Fruit fly (Drosophila melanogaster): ENCODE results near the gene sn.

Gene sn

DNA sequence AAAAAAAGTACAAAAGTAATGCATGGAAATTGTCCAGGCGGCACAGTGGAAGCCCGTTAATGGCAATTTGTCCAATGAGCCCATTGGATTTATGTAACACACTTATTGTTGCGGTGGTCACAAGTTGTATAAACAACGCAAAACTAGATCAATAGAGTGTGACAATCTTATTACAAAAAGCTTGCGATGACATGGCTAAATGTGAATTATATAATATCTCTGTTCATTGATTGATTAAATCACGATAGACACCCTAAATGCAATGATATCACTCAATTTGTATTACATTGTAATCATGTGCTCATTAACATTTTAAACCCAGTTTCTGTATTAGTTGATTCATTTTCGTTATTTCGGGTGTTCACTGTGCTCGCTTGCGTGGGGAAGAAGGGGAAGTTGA, 14.2 kb downstream of the sn start (continued):
- no peak for TF ChIP-seq NC2β (GFP tag; optimal IDR thresholded peaks at IDR 0.05)
- TF ChIP-seq CG12942 (GFP tag; optimal IDR thresholded peaks at IDR 0.05) = no peak
- peak; percentile 36 for TF ChIP-seq CG2678 (tag; optimal IDR thresholded peaks at IDR 0.05)
- TF ChIP-seq CG4328 (GFP tag; optimal IDR thresholded peaks at IDR 0.05) = no peak
- no peak for TF ChIP-seq dpn (GFP tag; optimal IDR thresholded peaks at IDR 0.05)
- peak; percentile 10 for TF ChIP-seq CG10267 (tag; optimal IDR thresholded peaks at IDR 0.05)
- no peak for TF ChIP-seq CG7963 (GFP tag; IDR thresholded peaks at IDR 0.05; ENCODE audit: partially characterized antibody)
- TF ChIP-seq Atf-2 (GFP tag; optimal IDR thresholded peaks at IDR 0.05) = no peak
- TF ChIP-seq CG11504 (tag; optimal IDR thresholded peaks at IDR 0.05) = peak; percentile 46
- no peak for TF ChIP-seq toy (GFP tag; IDR thresholded peaks at IDR 0.05)
- TF ChIP-seq Ets97D (GFP tag; optimal IDR thresholded peaks at IDR 0.05) = no peak
- TF ChIP-seq eve (GFP tag; optimal IDR thresholded peaks at IDR 0.05) = peak in 1 of 2 experiments; percentile 70
- TF ChIP-seq CG42726 (GFP tag; IDR thresholded peaks at IDR 0.05; ENCODE audit: partially characterized antibody) = no peak
- peak; percentile 5 for TF ChIP-seq CG17829 (tag; optimal IDR thresholded peaks at IDR 0.05)
- TF ChIP-seq Nf-YA (GFP tag; IDR thresholded peaks at IDR 0.05) = no peak
- TF ChIP-seq CG16815 (GFP tag; optimal IDR thresholded peaks at IDR 0.05) = no peak
- peak; percentile 30 for TF ChIP-seq nmo (GFP tag; optimal IDR thresholded peaks at IDR 0.05)
- TF ChIP-seq Dref (GFP tag; IDR thresholded peaks at IDR 0.05) = no peak
- TF ChIP-seq mld (GFP tag; IDR thresholded peaks at IDR 0.05; ENCODE audit: partially characterized antibody) = no peak
- TF ChIP-seq sens (GFP tag) = peak; percentile 84
- no peak for TF ChIP-seq CG1647 (GFP tag; optimal IDR thresholded peaks at IDR 0.05)
- no peak for TF ChIP-seq Ravus (GFP tag; IDR thresholded peaks at IDR 0.05)
- TF ChIP-seq CG30431 (GFP tag; optimal IDR thresholded peaks at IDR 0.05) = no peak
- no peak for TF ChIP-seq ase (GFP tag; IDR thresholded peaks at IDR 0.05)
- TF ChIP-seq jumu (GFP tag; optimal IDR thresholded peaks at IDR 0.05) = no peak
- no peak for TF ChIP-seq CG33557 (GFP tag; optimal IDR thresholded peaks at IDR 0.05)
- TF ChIP-seq run (tag; optimal IDR thresholded peaks at IDR 0.05) = no peak
- no peak for TF ChIP-seq B-H1 (GFP tag; IDR thresholded peaks at IDR 0.05)
- no peak for TF ChIP-seq CG15269 (tag; optimal IDR thresholded peaks at IDR 0.05)
- peak; percentile 40 for TF ChIP-seq dmrt11E (tag; optimal IDR thresholded peaks at IDR 0.05)
- no peak for TF ChIP-seq Abd-B (GFP tag; optimal IDR thresholded peaks at IDR 0.05)
- no peak for TF ChIP-seq CG18476 (GFP tag; optimal IDR thresholded peaks at IDR 0.05)
- no peak for TF ChIP-seq chinmo (GFP tag; IDR thresholded peaks at IDR 0.05; ENCODE audit: partially characterized antibody)
- no peak for TF ChIP-seq pum (GFP tag; optimal IDR thresholded peaks at IDR 0.05)
- TF ChIP-seq az2 (GFP tag; optimal IDR thresholded peaks at IDR 0.05) = peak; percentile 8
- TF ChIP-seq trh (GFP tag; optimal IDR thresholded peaks at IDR 0.05) = no peak
- no peak for TF ChIP-seq sim (GFP tag; IDR thresholded peaks at IDR 0.05)
- TF ChIP-seq Fer2 (tag; optimal IDR thresholded peaks at IDR 0.05) = no peak
- TF ChIP-seq lab (GFP tag; optimal IDR thresholded peaks at IDR 0.05) = no peak
- no peak for TF ChIP-seq peb (GFP tag; IDR thresholded peaks at IDR 0.05)
- TF ChIP-seq lola (GFP tag; optimal IDR thresholded peaks at IDR 0.05) = peak in 1 of 3 experiments; percentile 56
- TF ChIP-seq CG2116 (GFP tag; optimal IDR thresholded peaks at IDR 0.05) = no peak
- no peak for TF ChIP-seq ro (GFP tag; IDR thresholded peaks at IDR 0.05)
- no peak for TF ChIP-seq CG17568 (GFP tag; optimal IDR thresholded peaks at IDR 0.05)
- TF ChIP-seq Hr51 (GFP tag; optimal IDR thresholded peaks at IDR 0.05) = peak in 1 of 2 experiments; percentile 23
- TF ChIP-seq Camta (GFP tag; optimal IDR thresholded peaks at IDR 0.05) = no peak
- no peak for TF ChIP-seq CG17612 (GFP tag; IDR thresholded peaks at IDR 0.05)
- peak; percentile 4 for TF ChIP-seq bcd (GFP tag; optimal IDR thresholded peaks at IDR 0.05)
- TF ChIP-seq gsb-n (tag; optimal IDR thresholded peaks at IDR 0.05) = no peak
- TF ChIP-seq stc (GFP tag; IDR thresholded peaks at IDR 0.05) = no peak
- no peak for TF ChIP-seq CG1602 (GFP tag; optimal IDR thresholded peaks at IDR 0.05)

Measured in whole organism, embryonic.